Worm (Caenorhabditis elegans): ENCODE data around the gene T05C12.11.

Gene T05C12.11

ce11 chrII:8127794-8128193 is 42.5 kb downstream of the T05C12.11 start:
- TF ChIP-seq flt-1 (GFP tag; IDR thresholded peaks at IDR 0.05) (no peak), tra-4 (tag; optimal IDR thresholded peaks at IDR 0.05) (no peak), ama-1 (optimal IDR thresholded peaks at IDR 0.05) (no peak), hnd-1 (tag; optimal IDR thresholded peaks at IDR 0.05) (no peak), hmg-4 (GFP tag; optimal IDR thresholded peaks at IDR 0.05) (no peak), F13C5.2 (tag; optimal IDR thresholded peaks at IDR 0.05) (no peak), hmbx-1 (tag; optimal IDR thresholded peaks at IDR 0.05) (no peak), tbx-11 (GFP tag; IDR thresholded peaks at IDR 0.05) (no peak)

- no peak for TF ChIP-seq hmg-4 (GFP tag; optimal IDR thresholded peaks at IDR 0.05)
- TF ChIP-seq hnd-1 (tag; optimal IDR thresholded peaks at IDR 0.05) = no peak
- no peak for TF ChIP-seq ceh-36 (tag; optimal IDR thresholded peaks at IDR 0.05)
- no peak for TF ChIP-seq ets-7 (tag; optimal IDR thresholded peaks at IDR 0.05)
- no peak for TF ChIP-seq hmbx-1 (tag; optimal IDR thresholded peaks at IDR 0.05)
- TF ChIP-seq pes-1 (GFP tag; IDR thresholded peaks at IDR 0.05) = no peak
- no peak for TF ChIP-seq aly-1 (tag; optimal IDR thresholded peaks at IDR 0.05)
- TF ChIP-seq tra-4 (tag; optimal IDR thresholded peaks at IDR 0.05) = no peak
- TF ChIP-seq flt-1 (GFP tag; IDR thresholded peaks at IDR 0.05) = no peak
- no peak for TF ChIP-seq tbx-37 (GFP tag; conservative IDR thresholded peaks at IDR 0.05)
- no peak for TF ChIP-seq ceh-13 (GFP tag; optimal IDR thresholded peaks at IDR 0.05)
- TF ChIP-seq B0310.2 (tag; optimal IDR thresholded peaks at IDR 0.05) = no peak
- no peak for TF ChIP-seq F13C5.2 (tag; optimal IDR thresholded peaks at IDR 0.05)
- no peak for TF ChIP-seq sea-1 (GFP tag; conservative IDR thresholded peaks at IDR 0.05)
- no peak for TF ChIP-seq ama-1 (optimal IDR thresholded peaks at IDR 0.05)
- no peak for TF ChIP-seq scrt-1 (GFP tag; IDR thresholded peaks at IDR 0.05)
- no peak for TF ChIP-seq tbx-11 (GFP tag; IDR thresholded peaks at IDR 0.05)
Measured at ce11 chrII:8127290-8127689, 43.0 kb downstream of the T05C12.11 start.

ce11 chrII:8126617-8127016 is 43.7 kb downstream of the T05C12.11 start:
- TF ChIP-seq hnd-1 (tag; optimal IDR thresholded peaks at IDR 0.05) = no peak
- TF ChIP-seq aly-1 (tag; optimal IDR thresholded peaks at IDR 0.05) = no peak
- no peak for TF ChIP-seq scrt-1 (GFP tag; IDR thresholded peaks at IDR 0.05)
- TF ChIP-seq ets-7 (tag; optimal IDR thresholded peaks at IDR 0.05) = no peak

ce11 chrII:8126132-8126531 is 44.1 kb downstream of the T05C12.11 start:
- TF ChIP-seq pes-1 (GFP tag; IDR thresholded peaks at IDR 0.05) (peak; percentile 41; the same call in 1 of the 2 replicates), ets-7 (tag; optimal IDR thresholded peaks at IDR 0.05) (no peak), hmg-4 (GFP tag; optimal IDR thresholded peaks at IDR 0.05) (peak; percentile 21)

- TF ChIP-seq ets-7 (tag; optimal IDR thresholded peaks at IDR 0.05) (no peak), scrt-1 (GFP tag; IDR thresholded peaks at IDR 0.05) (no peak), hmg-4 (GFP tag; optimal IDR thresholded peaks at IDR 0.05) (no peak), flt-1 (GFP tag; IDR thresholded peaks at IDR 0.05) (no peak)
Measured at ce11 chrII:8125439-8125838, 44.8 kb downstream of the T05C12.11 start.

- TF ChIP-seq tbx-11 (GFP tag; IDR thresholded peaks at IDR 0.05) (no peak), F13C5.2 (tag; optimal IDR thresholded peaks at IDR 0.05) (no peak), B0310.2 (tag; optimal IDR thresholded peaks at IDR 0.05) (no peak)
Measured at ce11 chrII:8124867-8125266, 45.4 kb downstream of the T05C12.11 start, which contains the start of gene ire-1. ire-1 (minus strand) TSS chrII:8124910.
